Worm (Caenorhabditis elegans) whole organism, L4 larva: ENCODE data around the gene R10D12.10.

ENCODE experiments used
- ceh-82 ChIP-seq: sonication (generic microtip); optimal IDR thresholded peaks from 2 replicates; lab custom pipeline; 2017; ENCODE audit warnings: missing biosample characterization, missing genetic modification characterization
- fkh-10 ChIP-seq: fragments of 150-350 bp; optimal IDR thresholded peaks from 2 replicates; lab custom pipeline; 2014; ENCODE audit warnings: missing biosample characterization, missing genetic modification reagents, missing genetic modification characterization
- nhr-6 ChIP-seq: fragments of 150-350 bp; optimal IDR thresholded peaks from 2 replicates; lab custom pipeline; 2014; ENCODE audit warnings: missing biosample characterization, missing genetic modification characterization
- zip-11 ChIP-seq: fragments of 200-800 bp; sonication (Bioruptor generic); IDR thresholded peaks from 2 replicates; pipeline ENCODE4 v1.3.6; 2022; ENCODE audit warnings: missing genetic modification characterization, missing compliant biosample characterization

- TF ChIP-seq ceh-82 (tag; lab: Kevin White, UChicago) (no peak), fkh-10 (GFP tag; lab: Kevin White, UChicago) (no peak), zip-11 (no peak), nhr-6 (tag; lab: Kevin White, UChicago) (no peak)
These were observed 48.7 kb upstream of the R10D12.10 start for ce11 chrV:14006819-14007218.
